Worm (Caenorhabditis elegans) whole organism, L1 larva: ENCODE data around the gene srg-55.

ENCODE experiments used
- alr-1 ChIP-seq: fragments of 200-800 bp; sonication (Bioruptor generic); optimal IDR thresholded peaks from 2 replicates; lab custom pipeline; 2018; ENCODE audit warnings: borderline replicate concordance, mild to moderate bottlenecking, missing genetic modification characterization, missing compliant biosample characterization
- ama-1 ChIP-seq: fragments of 150-350 bp; optimal IDR thresholded peaks from 2 replicates; lab custom pipeline; 2014
- blmp-1 ChIP-seq: fragments of 150-350 bp; optimal IDR thresholded peaks from 2 replicates; lab custom pipeline; 2014; ENCODE audit warnings: missing biosample characterization, missing genetic modification characterization
- ceh-82 ChIP-seq, 3 experiments: fragments of 150-350 bp in 1 of 3; sonication (generic microtip) in 2 of 3; optimal IDR thresholded peaks; 2 replicates each; lab custom pipeline; 2014 to 2017; ENCODE audit warnings: missing biosample characterization in 3 of 3, missing genetic modification characterization in 3 of 3
- ceh-88 ChIP-seq: fragments of 200-800 bp; sonication (Bioruptor generic); IDR thresholded peaks from 2 replicates; pipeline ENCODE4 v1.3.6; 2022; ENCODE audit warnings: missing genetic modification characterization, missing compliant biosample characterization
- dpl-1 ChIP-seq, 3 experiments: fragments of 150-350 bp in 2 of 3; sonication (generic microtip) in 1 of 3; optimal IDR thresholded peaks; 2 replicates each; lab custom pipeline; 2014 to 2017; ENCODE audit warnings: missing biosample characterization in 3 of 3, missing genetic modification characterization in 3 of 3, missing genetic modification reagents in 3 of 3
- dsc-1 ChIP-seq: sonication (generic microtip); optimal IDR thresholded peaks from 2 replicates; lab custom pipeline; 2016; ENCODE audit warnings: mild to moderate bottlenecking, missing genetic modification characterization, missing compliant biosample characterization
- efl-1 ChIP-seq, 4 experiments: fragments of 150-350 bp; optimal IDR thresholded peaks in 3 of 4; peaks in 1 of 4; 1 replicate in 1 of 4; 2 replicates in 3 of 4; lab custom pipeline; 2014; ENCODE audit warnings: missing biosample characterization in 2 of 4, missing genetic modification characterization in 2 of 4, missing genetic modification reagents in 2 of 4
- efl-3 ChIP-seq: fragments of 200-800 bp; sonication (Bioruptor generic); optimal IDR thresholded peaks from 2 replicates; lab custom pipeline; 2018; ENCODE audit warnings: mild to moderate bottlenecking, missing genetic modification characterization, missing compliant biosample characterization
- fkh-10 ChIP-seq: sonication (generic microtip); optimal IDR thresholded peaks from 2 replicates; lab custom pipeline; 2017; ENCODE audit warnings: missing biosample characterization, missing genetic modification reagents, missing genetic modification characterization
- fos-1 ChIP-seq: fragments of 150-350 bp; optimal IDR thresholded peaks from 2 replicates; lab custom pipeline; 2014; ENCODE audit warnings: missing biosample characterization, missing genetic modification characterization
- hlh-4 ChIP-seq: sonication (generic microtip); optimal IDR thresholded peaks from 2 replicates; lab custom pipeline; 2016; ENCODE audit warnings: mild to moderate bottlenecking, missing genetic modification characterization, missing compliant biosample characterization
- lin-14 ChIP-seq: fragments of 200-800 bp; sonication (Bioruptor generic); optimal IDR thresholded peaks from 2 replicates; lab custom pipeline; 2018; ENCODE audit warnings: mild to moderate bottlenecking, missing genetic modification characterization, moderate library complexity, missing compliant biosample characterization
- lin-39 ChIP-seq: fragments of 150-350 bp; optimal IDR thresholded peaks from 2 replicates; lab custom pipeline; 2014; ENCODE audit warnings: missing biosample characterization, missing genetic modification reagents, missing genetic modification characterization
- lsy-2 ChIP-seq, 2 experiments: fragments of 150-350 bp; optimal IDR thresholded peaks; 2 replicates each; lab custom pipeline; 2014; ENCODE audit warnings: missing biosample characterization in 2 of 2, missing genetic modification characterization in 2 of 2
- mdl-1 ChIP-seq, 2 experiments: fragments of 150-350 bp; optimal IDR thresholded peaks; 2 replicates each; lab custom pipeline; 2014 to 2017; ENCODE audit warnings: missing biosample characterization in 2 of 2, missing genetic modification characterization in 2 of 2, inconsistent platforms in 1 of 2
- mef-2 ChIP-seq: fragments of 150-350 bp; optimal IDR thresholded peaks from 2 replicates; lab custom pipeline; 2014; ENCODE audit warnings: missing biosample characterization, missing genetic modification characterization
- mep-1 ChIP-seq: fragments of 150-350 bp; optimal IDR thresholded peaks from 2 replicates; lab custom pipeline; 2014; ENCODE audit warnings: missing biosample characterization, missing genetic modification characterization
- nhr-11 ChIP-seq: fragments of 150-350 bp; optimal IDR thresholded peaks from 2 replicates; lab custom pipeline; 2014; ENCODE audit warnings: missing biosample characterization, missing genetic modification characterization
- nhr-28 ChIP-seq: fragments of 150-350 bp; optimal IDR thresholded peaks from 2 replicates; lab custom pipeline; 2014; ENCODE audit warnings: missing biosample characterization, missing genetic modification characterization
- nhr-47 ChIP-seq: sonication (generic microtip); optimal IDR thresholded peaks from 2 replicates; lab custom pipeline; 2016; ENCODE audit warnings: mild to moderate bottlenecking, missing genetic modification characterization, moderate library complexity, missing compliant biosample characterization
- nhr-84 ChIP-seq: sonication (generic microtip); optimal IDR thresholded peaks from 2 replicates; lab custom pipeline; 2017; ENCODE audit warnings: missing biosample characterization, missing genetic modification characterization
- nhr-85 ChIP-seq: sonication (generic microtip); peaks from one replicate; lab custom pipeline; 2016; ENCODE audit warnings: missing genetic modification characterization, inconsistent platforms, missing compliant biosample characterization
- pax-3 ChIP-seq: fragments of 200-800 bp; sonication (Bioruptor generic); optimal IDR thresholded peaks from 2 replicates; lab custom pipeline; 2018; ENCODE audit warnings: mild to moderate bottlenecking, missing genetic modification characterization, moderate library complexity, missing compliant biosample characterization
- snpc-4 ChIP-seq: fragments of 150-350 bp; optimal IDR thresholded peaks from 2 replicates; lab custom pipeline; 2014; ENCODE audit warnings: missing biosample characterization, missing genetic modification characterization
- sptf-1 ChIP-seq: fragments of 150-350 bp; optimal IDR thresholded peaks from 2 replicates; lab custom pipeline; 2014; ENCODE audit warnings: missing biosample characterization, missing genetic modification characterization
- tbx-2 ChIP-seq: sonication (generic microtip); optimal IDR thresholded peaks from 2 replicates; lab custom pipeline; 2016; ENCODE audit warnings: missing genetic modification characterization, missing compliant biosample characterization
- tlp-1 ChIP-seq: fragments of 150-350 bp; optimal IDR thresholded peaks from 2 replicates; lab custom pipeline; 2014; ENCODE audit warnings: missing biosample characterization, missing genetic modification characterization
- unc-130 ChIP-seq: fragments of 150-350 bp; optimal IDR thresholded peaks from 2 replicates; lab custom pipeline; 2017; ENCODE audit warnings: missing biosample characterization, missing genetic modification characterization, inconsistent platforms
- unc-62 ChIP-seq: fragments of 150-350 bp; optimal IDR thresholded peaks from 2 replicates; lab custom pipeline; 2014; ENCODE audit warnings: missing biosample characterization, missing genetic modification reagents, missing genetic modification characterization
- ztf-11 ChIP-seq, 2 experiments: sonication (generic microtip); optimal IDR thresholded peaks; 2 replicates each; lab custom pipeline; 2016 to 2017; ENCODE audit warnings: missing genetic modification characterization in 2 of 2, missing biosample characterization in 1 of 2, missing compliant biosample characterization in 1 of 2

The srg-55 gene

ce11 chrV:14930168-14930567, 2.0 kb upstream of the srg-55 start:
- TF ChIP-seq ceh-82 (tag; optimal IDR thresholded peaks at IDR 0.05; lab: Kevin White, UChicago) (peak in 1 of 3 experiments; percentile 23), efl-1 (optimal IDR thresholded peaks at IDR 0.05; lab: Kevin White, UChicago) (peak in 1 of 2 experiments; percentile 15), efl-1 (GFP tag; optimal IDR thresholded peaks at IDR 0.05 in 1 of 2; lab: Kevin White, UChicago) (peak; percentile 1 to 60), efl-3 (no peak), lsy-2 (tag; optimal IDR thresholded peaks at IDR 0.05; lab: Kevin White, UChicago) (peak in 1 of 2 experiments; percentile 49), mdl-1 (tag; optimal IDR thresholded peaks at IDR 0.05; lab: Kevin White, UChicago) (no peak), snpc-4 (tag; lab: Kevin White, UChicago) (no peak), hlh-4 (tag; lab: Kevin White, UChicago) (no peak), nhr-28 (no peak), nhr-47 (no peak), tlp-1 (tag; lab: Kevin White, UChicago) (no peak), fkh-10 (GFP tag; lab: Kevin White, UChicago) (peak; percentile 50), fos-1 (tag; lab: Kevin White, UChicago) (no peak), lin-39 (tag; lab: Kevin White, UChicago) (no peak), dpl-1 (GFP tag; optimal IDR thresholded peaks at IDR 0.05; lab: Kevin White, UChicago) (peak in 1 of 3 experiments; percentile 7), alr-1 (tag; lab: Kevin White, UChicago) (no peak), lin-14 (GFP tag; lab: Kevin White, UChicago) (peak; percentile 86), mep-1 (tag; lab: Kevin White, UChicago) (peak; percentile 41), unc-130 (tag; lab: Kevin White, UChicago) (no peak), ztf-11 (tag; optimal IDR thresholded peaks at IDR 0.05; lab: Kevin White, UChicago) (no peak), dsc-1 (tag; lab: Kevin White, UChicago) (peak; percentile 8)

DNA sequence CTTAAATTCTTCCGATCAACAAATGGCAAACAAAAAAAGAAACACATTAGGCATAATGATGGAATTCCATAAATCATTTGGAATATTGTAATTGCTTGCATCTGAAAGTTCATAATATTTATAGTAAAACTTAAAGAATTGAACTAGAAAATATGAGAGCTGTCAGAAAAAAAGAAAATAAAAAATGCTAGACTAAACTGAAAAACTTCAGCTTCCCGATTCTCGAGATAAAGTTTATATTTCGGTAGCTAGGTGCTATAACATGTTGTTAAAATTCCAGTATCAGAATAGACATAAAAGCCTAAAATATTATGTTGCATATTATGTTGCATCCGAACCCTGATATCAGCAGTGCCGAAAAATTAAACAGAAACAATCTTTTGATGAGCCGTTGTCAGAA, 4.0 kb downstream of the srg-55 start, which contains the start of gene srg-54:
srg-54 (minus strand) TSS at position 101 of the 400 bp plus-strand sequence.
- no peak for TF ChIP-seq sptf-1 (tag; lab: Kevin White, UChicago)
- TF ChIP-seq lsy-2 (tag; optimal IDR thresholded peaks at IDR 0.05; lab: Kevin White, UChicago): no peak
- TF ChIP-seq unc-130 (tag; lab: Kevin White, UChicago): no peak
- TF ChIP-seq unc-62 (GFP tag; lab: Kevin White, UChicago): no peak
- no peak for TF ChIP-seq nhr-84 (tag; lab: Kevin White, UChicago)
- no peak for TF ChIP-seq nhr-11 (tag; lab: Kevin White, UChicago)
- TF ChIP-seq ceh-88 (GFP tag; lab: Robert Waterston, UW): no peak
- TF ChIP-seq mef-2 (tag; lab: Kevin White, UChicago): no peak
- no peak for TF ChIP-seq tbx-2
- no peak for TF ChIP-seq snpc-4 (tag; lab: Kevin White, UChicago)

- TF ChIP-seq blmp-1 (tag; lab: Kevin White, UChicago) (peak; percentile 34), nhr-85 (tag; lab: Kevin White, UChicago) (peak; percentile 37), pax-3 (no peak)
Observed at ce11 chrV:14921509-14921908, 6.6 kb downstream of the srg-55 start, which contains the start of gene zmp-4. TSS of gene zmp-4 (minus strand) at chrV:14921609.

ce11 chrV:14915599-14915998, 12.5 kb downstream of the srg-55 start, which contains the start of gene H12D21.11:
TSS of gene H12D21.11 (plus strand) at chrV:14915899.
- TF ChIP-seq ama-1 (lab: Kevin White, UChicago) (no peak), efl-1 (optimal IDR thresholded peaks at IDR 0.05; lab: Kevin White, UChicago) (no peak), efl-1 (GFP tag; optimal IDR thresholded peaks at IDR 0.05 in 1 of 2; lab: Kevin White, UChicago) (peak in 1 of 2 experiments; percentile 87)

DNA sequence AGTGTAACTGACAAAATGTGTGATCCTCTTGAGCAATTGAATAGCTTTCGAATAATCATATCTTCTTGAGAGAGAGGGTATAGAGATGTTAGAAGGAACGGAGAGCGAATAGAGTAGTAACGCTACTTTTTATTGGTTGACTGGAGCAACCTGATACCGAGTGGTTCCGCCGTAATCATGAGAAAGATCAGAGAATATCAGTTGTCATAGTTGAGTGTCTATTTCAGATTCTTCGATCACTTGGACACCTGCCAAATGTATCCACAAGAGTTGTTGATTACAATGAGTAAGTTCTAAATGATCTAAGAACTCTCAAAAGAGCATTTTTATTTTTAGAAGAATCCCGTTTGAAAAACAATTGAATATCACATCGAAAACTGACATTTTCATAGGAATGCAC, 17.4 kb downstream of the srg-55 start:
- TF ChIP-seq dsc-1 (tag; lab: Kevin White, UChicago) (peak; percentile 9), lsy-2 (tag; optimal IDR thresholded peaks at IDR 0.05; lab: Kevin White, UChicago) (no peak)
